Worm (Caenorhabditis elegans) whole organism, L3 larva: ENCODE data around the gene F40G9.7.

Experiments used
- ama-1 ChIP-seq: fragments of 150-350 bp; optimal IDR thresholded peaks from 2 replicates; lab custom pipeline; 2018
- ceh-16 ChIP-seq: sonication (generic microtip); optimal IDR thresholded peaks from 2 replicates; lab custom pipeline; 2017; ENCODE audit warnings: missing biosample characterization, missing genetic modification characterization
- elt-2 ChIP-seq: sonication (generic microtip); optimal IDR thresholded peaks from 2 replicates; lab custom pipeline; 2016; ENCODE audit warnings: missing genetic modification reagents, mild to moderate bottlenecking, missing genetic modification characterization, missing compliant biosample characterization
- lin-15B ChIP-seq: fragments of 150-350 bp; optimal IDR thresholded peaks from 2 replicates; lab custom pipeline; 2014; ENCODE audit warnings: missing biosample characterization, missing genetic modification characterization
- nhr-11 ChIP-seq: fragments of 150-350 bp; optimal IDR thresholded peaks from 2 replicates; lab custom pipeline; 2014; ENCODE audit warnings: missing biosample characterization, missing genetic modification characterization
- nhr-28 ChIP-seq: fragments of 150-350 bp; optimal IDR thresholded peaks from 2 replicates; lab custom pipeline; 2014; ENCODE audit warnings: missing biosample characterization, missing genetic modification characterization
- nhr-76 ChIP-seq: fragments of 150-350 bp; sonication (generic microtip); optimal IDR thresholded peaks from 5 replicates; lab custom pipeline; 2014; ENCODE audit warnings: missing biosample characterization, missing genetic modification characterization
- pha-4 ChIP-seq: fragments of 150-350 bp; optimal IDR thresholded peaks from 2 replicates; lab custom pipeline; 2014; ENCODE audit warnings: missing biosample characterization, missing genetic modification reagents, missing genetic modification characterization
- snpc-4 ChIP-seq: fragments of 150-350 bp; optimal IDR thresholded peaks from 2 replicates; lab custom pipeline; 2014; ENCODE audit warnings: missing biosample characterization, missing genetic modification characterization
- unc-39 ChIP-seq: sonication (generic microtip); optimal IDR thresholded peaks from 4 replicates; lab custom pipeline; 2017; ENCODE audit warnings: missing biosample characterization, missing genetic modification characterization
- unc-62 ChIP-seq: fragments of 150-350 bp; sonication (generic microtip); optimal IDR thresholded peaks from 4 replicates; lab custom pipeline; 2014; ENCODE audit warnings: missing biosample characterization, missing genetic modification reagents, missing genetic modification characterization

DNA sequence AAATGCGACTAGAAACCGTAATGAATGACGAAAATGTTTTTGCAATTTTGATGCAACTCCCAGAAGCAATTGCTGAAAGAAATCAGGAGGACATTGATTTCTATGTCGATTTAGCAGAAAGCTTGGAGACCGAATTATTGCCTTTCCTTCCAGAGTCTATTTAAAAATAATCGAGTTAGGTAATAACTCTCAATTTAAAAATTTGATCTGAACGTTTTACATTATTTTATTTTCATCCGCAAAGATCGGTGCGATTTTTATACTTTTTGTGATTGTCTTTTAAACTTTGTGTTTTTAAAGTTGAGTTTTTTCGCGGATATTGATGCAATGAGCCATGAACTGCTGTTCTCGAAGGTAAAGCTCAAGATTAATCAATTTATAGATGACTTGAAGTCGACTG lies 41.0 kb upstream of the F40G9.7 start, which contains the start of gene pals-23:
- TF ChIP-seq elt-2 (no peak), unc-62 (GFP tag; lab: Kevin White, UChicago) (no peak), nhr-76 (tag; lab: Kevin White, UChicago) (no peak), nhr-28 (tag; lab: Kevin White, UChicago) (no peak), lin-15B (tag; lab: Kevin White, UChicago) (no peak), unc-39 (no peak), ceh-16 (tag; lab: Kevin White, UChicago) (no peak), nhr-11 (tag; lab: Kevin White, UChicago) (no peak), ama-1 (no peak), snpc-4 (tag; lab: Kevin White, UChicago) (no peak), pha-4 (no peak)
